Worm (Caenorhabditis elegans): ENCODE measurements around the gene M01F1.9.

The M01F1.9 gene

DNA sequence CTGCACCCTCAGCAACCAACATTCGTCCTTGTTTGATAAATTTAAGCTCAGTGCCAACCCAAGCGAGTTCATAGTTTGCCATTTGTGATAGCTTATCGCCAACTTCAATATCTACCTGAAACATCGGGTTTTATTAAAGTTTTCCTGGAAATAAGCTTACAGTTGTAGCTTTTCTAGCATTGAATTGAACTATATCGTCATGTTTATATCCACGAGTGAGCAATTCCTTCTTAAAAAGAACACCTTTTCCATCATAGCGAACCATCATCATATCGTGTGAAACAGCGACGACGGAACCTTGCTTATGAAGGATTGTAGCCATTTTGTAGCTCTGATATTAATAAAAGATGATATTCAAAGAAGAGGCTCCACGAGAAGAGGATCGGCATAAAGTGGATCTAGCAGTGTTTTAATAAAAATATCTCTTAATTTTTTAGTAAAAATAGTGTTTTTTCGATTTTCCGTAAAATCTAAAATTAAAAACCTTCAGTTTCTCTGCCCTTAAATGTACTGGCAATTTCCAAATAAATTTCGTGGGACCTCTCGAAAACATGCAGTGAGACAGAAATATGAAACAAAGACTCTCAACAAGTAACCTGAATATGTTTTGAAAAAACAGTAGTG lies 3.5 kb upstream of the M01F1.9 start, which contains the start of gene M01F1.8 (continued):
- TF ChIP-seq attf-4 (tag; optimal IDR thresholded peaks at IDR 0.05), result no peak
- TF ChIP-seq Y75B8A.6 (GFP tag; IDR thresholded peaks at IDR 0.05), result no peak
- TF ChIP-seq T20F7.1 (GFP tag; optimal IDR thresholded peaks at IDR 0.05), result no peak
- peak; percentile 29; the same call in 1 of the 2 replicates for TF ChIP-seq snpc-1.2 (GFP tag; IDR thresholded peaks at IDR 0.05)
- TF ChIP-seq Y5F2A.4 (GFP tag; optimal IDR thresholded peaks at IDR 0.05), result no peak
- TF ChIP-seq F49E8.2 (tag; optimal IDR thresholded peaks at IDR 0.05; ENCODE audit: borderline replicate concordance), result peak; percentile 46
- 0 out of 2 replicates have a peak, but pooled peaks have one; percentile 23 for TF ChIP-seq daf-19 (GFP tag; conservative IDR thresholded peaks at IDR 0.05)
- no peak for TF ChIP-seq nhr-28 (tag; optimal IDR thresholded peaks at IDR 0.05)
- TF ChIP-seq nhr-42 (GFP tag; IDR thresholded peaks at IDR 0.05), result no peak
- TF ChIP-seq dpl-1 (GFP tag; optimal IDR thresholded peaks at IDR 0.05), result no peak
- TF ChIP-seq zfp-3 (GFP tag; conservative IDR thresholded peaks at IDR 0.05), result no peak

DNA sequence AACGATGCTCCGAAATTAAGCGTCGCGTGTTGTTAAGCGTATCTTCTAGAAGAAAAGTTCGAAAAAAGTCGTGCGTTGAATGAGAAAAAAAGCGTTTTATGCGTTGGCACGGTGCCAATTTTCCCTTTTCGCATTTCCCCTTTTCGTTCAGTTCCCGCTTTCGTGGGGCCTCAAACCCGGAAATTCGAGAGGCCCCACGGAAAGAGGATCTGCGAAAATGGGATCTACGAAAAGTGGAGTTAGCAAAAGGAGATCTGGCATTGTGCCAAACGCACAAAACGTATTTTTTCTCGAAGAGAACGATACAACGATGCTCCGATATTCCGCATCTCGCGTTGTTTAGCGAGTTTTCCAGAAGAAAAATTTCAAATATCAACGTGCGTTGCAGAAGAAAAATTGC lies 993 bp upstream of the M01F1.9 start:
- TF ChIP-seq ceh-20 (GFP tag; IDR thresholded peaks at IDR 0.05), result peak; percentile 78
- TF ChIP-seq nhr-6 (tag; optimal IDR thresholded peaks at IDR 0.05), result no peak
- TF ChIP-seq hif-1 (tag; optimal IDR thresholded peaks at IDR 0.05), result peak in 1 of 2 experiments; percentile 71
- TF ChIP-seq aha-1 (tag), result peak; percentile 45
- TF ChIP-seq vab-7 (GFP tag; IDR thresholded peaks at IDR 0.05), result peak; percentile 72
- no peak for TF ChIP-seq mxl-2 (GFP tag; conservative IDR thresholded peaks at IDR 0.05)
- no peak for TF ChIP-seq daf-19 (GFP tag; conservative IDR thresholded peaks at IDR 0.05)
- TF ChIP-seq ZK337.2 (GFP tag; IDR thresholded peaks at IDR 0.05), result peak; percentile 22; the same call in 1 of the 2 replicates
- 0 out of 2 replicates have a peak, but pooled peaks have one; percentile 22 for TF ChIP-seq D1046.2 (GFP tag; IDR thresholded peaks at IDR 0.05)
- TF ChIP-seq hmg-1.1 (GFP tag; IDR thresholded peaks at IDR 0.05), result peak; percentile 51; the same call in 1 of the 2 replicates
- TF ChIP-seq F10B5.3 (tag; optimal IDR thresholded peaks at IDR 0.05), result no peak
- peak; percentile 48; the same call in 1 of the 2 replicates for TF ChIP-seq lim-7 (GFP tag; IDR thresholded peaks at IDR 0.05)
- TF ChIP-seq unc-130 (GFP tag; optimal IDR thresholded peaks at IDR 0.05), result peak; percentile 61
- peak; percentile 23 for TF ChIP-seq rbr-2 (tag; optimal IDR thresholded peaks at IDR 0.05)
- TF ChIP-seq T20F7.1 (GFP tag; optimal IDR thresholded peaks at IDR 0.05), result peak; percentile 42
- no peak for TF ChIP-seq spr-1 (tag; optimal IDR thresholded peaks at IDR 0.05)
- TF ChIP-seq dmd-9 (GFP tag; IDR thresholded peaks at IDR 0.05), result 0 out of 2 replicates have a peak, but pooled peaks have one; percentile 45
- TF ChIP-seq zfp-3 (GFP tag; conservative IDR thresholded peaks at IDR 0.05), result no peak
- peak; percentile 37; the same call in 1 of the 2 replicates for TF ChIP-seq dmd-6 (GFP tag; IDR thresholded peaks at IDR 0.05)
- peak; percentile 54; the same call in 1 of the 2 replicates for TF ChIP-seq ceh-44 (GFP tag; IDR thresholded peaks at IDR 0.05)
- peak; percentile 56; the same call in 1 of the 2 replicates for TF ChIP-seq arid-1 (GFP tag; conservative IDR thresholded peaks at IDR 0.05)
- TF ChIP-seq egl-43 (GFP tag; IDR thresholded peaks at IDR 0.05), result 0 out of 2 replicates have a peak, but pooled peaks have one; percentile 32
- TF ChIP-seq lin-1 (GFP tag; IDR thresholded peaks at IDR 0.05), result no peak
- TF ChIP-seq mes-2 (tag; optimal IDR thresholded peaks at IDR 0.05; ENCODE audit: poor library complexity, severe bottlenecking), result peak; percentile 89
- peak; percentile 3 for TF ChIP-seq F49E8.2 (tag; optimal IDR thresholded peaks at IDR 0.05; ENCODE audit: borderline replicate concordance)
- peak; percentile 71 for TF ChIP-seq lin-38 (GFP tag; IDR thresholded peaks at IDR 0.05)
- TF ChIP-seq Y48G9A.11 (GFP tag; IDR thresholded peaks at IDR 0.05), result peak; percentile 85

DNA sequence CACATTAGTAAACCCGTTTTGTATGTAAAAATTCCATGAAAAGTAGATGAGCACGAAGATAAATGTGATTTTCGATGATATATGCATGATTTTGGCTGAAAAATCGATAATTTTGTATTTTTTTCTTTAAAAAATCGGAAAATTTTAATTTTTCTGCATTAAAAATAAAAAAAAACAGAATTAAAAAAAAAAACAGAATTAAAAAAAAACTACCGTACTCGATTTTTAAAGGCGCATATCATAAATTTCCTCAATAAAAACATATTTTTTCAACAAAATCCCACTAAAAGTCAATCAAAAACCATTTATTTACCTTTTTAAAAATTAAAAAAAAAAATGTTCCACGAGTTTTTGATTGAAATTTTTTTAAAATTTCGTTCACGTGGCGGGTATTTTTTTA lies 5.7 kb downstream of the M01F1.9 start, which contains the start of gene gly-14:
gly-14 (minus strand) TSS at position 101 of the 400 bp plus-strand sequence.
- no peak for TF ChIP-seq sdz-12 (GFP tag; optimal IDR thresholded peaks at IDR 0.05)
- no peak for TF ChIP-seq hmg-1.1 (GFP tag; IDR thresholded peaks at IDR 0.05)
- no peak for TF ChIP-seq ztf-11 (tag; optimal IDR thresholded peaks at IDR 0.05)
- TF ChIP-seq lin-39 (tag; optimal IDR thresholded peaks at IDR 0.05), result no peak
- TF ChIP-seq nhr-76 (tag; optimal IDR thresholded peaks at IDR 0.05), result no peak
- TF ChIP-seq lin-15B (tag; optimal IDR thresholded peaks at IDR 0.05), result no peak
- no peak for TF ChIP-seq ZK546.5 (tag; optimal IDR thresholded peaks at IDR 0.05)
- no peak for TF ChIP-seq ceh-82 (tag; optimal IDR thresholded peaks at IDR 0.05)

Data from whole organism, L4 larva.